Fruit fly (Drosophila melanogaster): ENCODE measurements around the gene CG33995.
A peak's percentile ranks its signal among the peaks of the same experiment; 100 is the strongest.

- TF ChIP-seq seq (GFP tag; IDR thresholded peaks at IDR 0.05) (peak; percentile 81), ATbp (GFP tag; optimal IDR thresholded peaks at IDR 0.05) (peak; percentile 87), CG9727 (GFP tag; optimal IDR thresholded peaks at IDR 0.05) (peak; percentile 89), Stat92E (GFP tag; optimal IDR thresholded peaks at IDR 0.05) (peak in 1 of 3 experiments; percentile 8), ttk (GFP tag; IDR thresholded peaks at IDR 0.05) (peak; percentile 69), fu2 (GFP tag; optimal IDR thresholded peaks at IDR 0.05) (peak; percentile 88), CG2712 (tag; optimal IDR thresholded peaks at IDR 0.05) (peak; percentile 76), fd3F (GFP tag; optimal IDR thresholded peaks at IDR 0.05) (peak; percentile 50), Fer3 (tag; optimal IDR thresholded peaks at IDR 0.05) (peak; percentile 74), CG16779 (GFP tag; IDR thresholded peaks at IDR 0.05) (peak; percentile 53)
These were observed 9.4 kb downstream of the CG33995 start, which contains the start of gene senju for dm6 chr2L:5052367-5052914.

Data from whole organism, embryonic.